Worm (Caenorhabditis elegans): ENCODE measurements around the gene ttbk-8.2.

ce11 chrIV:5669459-5669858 lies 37.7 kb downstream of the ttbk-8.2 start, which contains the start of gene T19E7.6:
- TF ChIP-seq flt-1 (GFP tag; IDR thresholded peaks at IDR 0.05) = no peak
- no peak for TF ChIP-seq ztf-23 (GFP tag; IDR thresholded peaks at IDR 0.05)
- no peak for TF ChIP-seq med-1 (GFP tag; optimal IDR thresholded peaks at IDR 0.05; ENCODE audit: insufficient read depth)
- TF ChIP-seq cog-1 (tag; optimal IDR thresholded peaks at IDR 0.05) = no peak
- no peak for TF ChIP-seq tab-1 (GFP tag; IDR thresholded peaks at IDR 0.05)
- TF ChIP-seq ztf-29 (GFP tag; IDR thresholded peaks at IDR 0.05) = no peak
- TF ChIP-seq T22C8.4 (GFP tag; IDR thresholded peaks at IDR 0.05) = no peak

All from whole organism, midembryonic.